Worm (Caenorhabditis elegans): ENCODE results near the gene ZK1248.17.
A peak's percentile ranks its signal among the peaks of the same experiment; 100 is the strongest.

ZK1248.17 gene

DNA sequence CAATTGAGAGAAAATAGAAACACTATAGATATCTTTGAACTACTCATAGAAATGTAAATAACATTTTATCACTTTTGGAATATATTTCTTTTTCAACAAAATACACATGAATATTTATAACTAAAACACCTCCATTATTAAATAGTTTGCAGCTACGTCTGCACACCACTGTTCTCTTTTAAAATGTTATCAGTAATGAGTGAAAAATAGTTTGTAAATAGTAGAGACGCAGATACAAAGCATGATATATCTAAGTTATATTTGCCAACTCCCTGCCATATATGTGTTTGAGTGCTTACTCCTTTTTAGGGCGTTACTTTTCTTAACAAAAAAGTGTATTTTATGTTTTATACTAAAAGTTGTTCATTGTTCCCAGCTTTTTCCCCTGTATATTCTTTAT, 840 bp upstream of the ZK1248.17 start (continued):
- TF ChIP-seq cebp-2 (GFP tag; IDR thresholded peaks at IDR 0.05) (no peak), ceh-79 (tag; optimal IDR thresholded peaks at IDR 0.05) (no peak)

DNA sequence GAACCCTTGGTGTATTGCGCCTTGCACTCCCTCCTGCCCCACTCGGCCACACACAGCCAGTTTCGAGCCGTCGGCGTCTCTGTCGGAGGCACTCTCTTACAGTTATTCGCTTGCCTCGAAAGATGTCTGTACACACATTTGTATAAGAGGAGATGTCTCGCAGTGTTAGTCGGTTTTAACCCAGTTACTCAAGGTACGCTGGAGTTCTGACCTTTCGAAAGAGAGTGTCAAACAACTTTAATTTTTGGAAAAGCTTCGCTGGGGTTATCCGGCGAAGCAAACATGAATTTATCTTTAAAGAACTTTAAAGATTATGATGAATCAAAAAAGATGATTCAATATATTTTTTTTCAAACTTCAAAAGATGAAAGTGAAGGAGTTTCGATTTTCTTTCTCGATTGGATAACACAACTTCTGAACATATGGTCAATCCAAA, 629 bp downstream of the ZK1248.17 start:
- TF ChIP-seq aptf-3 (GFP tag; IDR thresholded peaks at IDR 0.05) = peak; percentile 81
- peak; percentile 97 for TF ChIP-seq ceh-79 (tag; optimal IDR thresholded peaks at IDR 0.05)
- TF ChIP-seq tbx-9 (tag; optimal IDR thresholded peaks at IDR 0.05; ENCODE audit: borderline replicate concordance) = no peak
- TF ChIP-seq madf-6 (GFP tag; IDR thresholded peaks at IDR 0.05) = peak; percentile 94
- TF ChIP-seq pha-4 (tag; optimal IDR thresholded peaks at IDR 0.05) = peak; percentile 99
- peak; percentile 83 to 94 for TF ChIP-seq let-607 (tag; optimal IDR thresholded peaks at IDR 0.05)
- peak; percentile 97 for TF ChIP-seq zfh-2 (GFP tag; conservative IDR thresholded peaks at IDR 0.05)
- peak; percentile 84 for TF ChIP-seq attf-3 (GFP tag; conservative IDR thresholded peaks at IDR 0.05)
- TF ChIP-seq cebp-1 (GFP tag; IDR thresholded peaks at IDR 0.05) = peak; percentile 91
- peak; percentile 98 for TF ChIP-seq cebp-1 (tag; optimal IDR thresholded peaks at IDR 0.05)
- TF ChIP-seq mxl-1 (tag; optimal IDR thresholded peaks at IDR 0.05) = peak; percentile 87
- TF ChIP-seq F52B5.7 (tag; optimal IDR thresholded peaks at IDR 0.05) = peak; percentile 98
- peak; percentile 100 for TF ChIP-seq repo-1 (tag; optimal IDR thresholded peaks at IDR 0.05)
- peak; percentile 95 for TF ChIP-seq ceh-100 (GFP tag; IDR thresholded peaks at IDR 0.05)
- TF ChIP-seq ccch-3 (GFP tag; optimal IDR thresholded peaks at IDR 0.05) = peak; percentile 31
- peak; percentile 84 for TF ChIP-seq lsl-1 (GFP tag; optimal IDR thresholded peaks at IDR 0.05)
- peak; percentile 93 for TF ChIP-seq lsy-27 (tag; optimal IDR thresholded peaks at IDR 0.05; ENCODE audit: borderline replicate concordance, insufficient read depth)
- peak; percentile 76; the same call in 1 of the 2 replicates for TF ChIP-seq nfya-2 (GFP tag; IDR thresholded peaks at IDR 0.05)
- peak; percentile 97 for TF ChIP-seq madf-10 (tag; optimal IDR thresholded peaks at IDR 0.05)
- peak; percentile 82 for TF ChIP-seq B0019.2 (GFP tag; conservative IDR thresholded peaks at IDR 0.05)
- TF ChIP-seq tbp1 (GFP tag; optimal IDR thresholded peaks at IDR 0.05) = peak; percentile 84
- TF ChIP-seq hrde-1 (tag; optimal IDR thresholded peaks at IDR 0.05; ENCODE audit: borderline replicate concordance) = peak; percentile 94
- peak; percentile 87 for TF ChIP-seq F57A8.1 (GFP tag; optimal IDR thresholded peaks at IDR 0.05)
- peak; percentile 97 for TF ChIP-seq hmg-20 (GFP tag; IDR thresholded peaks at IDR 0.05)
- TF ChIP-seq ztf-22 (GFP tag; optimal IDR thresholded peaks at IDR 0.05) = peak; percentile 98
- TF ChIP-seq hlh-26 (GFP tag; conservative IDR thresholded peaks at IDR 0.05) = no peak
- TF ChIP-seq nhr-120 (GFP tag; IDR thresholded peaks at IDR 0.05) = peak; percentile 93
- TF ChIP-seq zim-3 (tag; optimal IDR thresholded peaks at IDR 0.05) = peak; percentile 95
- TF ChIP-seq sdz-38 (tag; optimal IDR thresholded peaks at IDR 0.05) = peak; percentile 59
- TF ChIP-seq akir-1 (GFP tag; optimal IDR thresholded peaks at IDR 0.05) = peak; percentile 83
- TF ChIP-seq nfya-1 (tag; optimal IDR thresholded peaks at IDR 0.05; ENCODE audit: borderline replicate concordance, insufficient read depth) = no peak
- TF ChIP-seq K11D2.4 (GFP tag; IDR thresholded peaks at IDR 0.05) = peak; percentile 98
- peak; percentile 89 for TF ChIP-seq F39B2.1 (GFP tag; IDR thresholded peaks at IDR 0.05)
- TF ChIP-seq dox-1 (GFP tag; IDR thresholded peaks at IDR 0.05) = peak; percentile 99
- peak; percentile 61; the same call in 1 of the 2 replicates for TF ChIP-seq ceh-58 (GFP tag; IDR thresholded peaks at IDR 0.05)
- TF ChIP-seq madf-3 (GFP tag; IDR thresholded peaks at IDR 0.05) = peak; percentile 95
- peak; percentile 99 for TF ChIP-seq C06A6.2 (GFP tag; conservative IDR thresholded peaks at IDR 0.05)
- TF ChIP-seq athp-1 (tag; optimal IDR thresholded peaks at IDR 0.05) = peak; percentile 95
- TF ChIP-seq die-1 (tag; optimal IDR thresholded peaks at IDR 0.05) = peak; percentile 88
- TF ChIP-seq rcor-1 (GFP tag; IDR thresholded peaks at IDR 0.05) = peak; percentile 99
- TF ChIP-seq lin-54 (GFP tag; optimal IDR thresholded peaks at IDR 0.05) = peak; percentile 96
- TF ChIP-seq efl-1 (GFP tag; optimal IDR thresholded peaks at IDR 0.05) = peak; percentile 49
- peak; percentile 95 for TF ChIP-seq egl-44 (GFP tag; IDR thresholded peaks at IDR 0.05)
- TF ChIP-seq Y53F4B.3 (GFP tag; IDR thresholded peaks at IDR 0.05) = peak; percentile 81
- TF ChIP-seq snpc-4 (GFP tag; optimal IDR thresholded peaks at IDR 0.05) = peak; percentile 100
- peak; percentile 100 for TF ChIP-seq snpc-4 (tag; optimal IDR thresholded peaks at IDR 0.05)
